Worm (Caenorhabditis elegans) whole organism, young adult: ENCODE results near the gene dgk-1.
A peak's percentile ranks its signal among the peaks of the same experiment; 100 is the strongest.

Source experiments
- C17E4.6 ChIP-seq: fragments of 200-800 bp; sonication (Bioruptor generic); IDR thresholded peaks from 2 replicates; pipeline ENCODE4 v1.3.6; 2022; ENCODE audit warnings: missing genetic modification reagents, missing genetic modification characterization, missing compliant biosample characterization
- F10E7.11 ChIP-seq: sonication (generic microtip); optimal IDR thresholded peaks from 2 replicates; lab custom pipeline; 2017; ENCODE audit warnings: mild to moderate bottlenecking, missing genetic modification characterization, moderate library complexity, missing compliant biosample characterization
- F37B4.10 ChIP-seq: fragments of 200-800 bp; sonication (Bioruptor generic); IDR thresholded peaks from 2 replicates; pipeline ENCODE4 v1.3.6; 2022; ENCODE audit warnings: missing genetic modification characterization, missing compliant biosample characterization
- F49E8.2 ChIP-seq: sonication (generic microtip); optimal IDR thresholded peaks from 3 replicates; lab custom pipeline; 2017; ENCODE audit warnings: missing genetic modification characterization, mild to moderate bottlenecking, missing compliant biosample characterization, antibody characterized with exemption, moderate library complexity; ENCODE audit not compliant: insufficient read depth
- F57C9.4 ChIP-seq: sonication (generic microtip); optimal IDR thresholded peaks from 2 replicates; lab custom pipeline; 2017; ENCODE audit warnings: mild to moderate bottlenecking, missing genetic modification characterization, missing compliant biosample characterization
- K12H6.12 ChIP-seq: fragments of 200-800 bp; sonication (Bioruptor generic); optimal IDR thresholded peaks from 2 replicates; lab custom pipeline; 2018; ENCODE audit warnings: mild to moderate bottlenecking, missing genetic modification characterization, missing compliant biosample characterization
- T26A5.8 ChIP-seq: sonication (generic microtip); optimal IDR thresholded peaks from 2 replicates; lab custom pipeline; 2016; ENCODE audit warnings: missing genetic modification characterization, missing compliant biosample characterization
- Y53F4B.3 ChIP-seq: fragments of 200-800 bp; sonication (Bioruptor generic); IDR thresholded peaks from 2 replicates; pipeline ENCODE4 v1.3.6; 2022; ENCODE audit warnings: missing genetic modification reagents, missing genetic modification characterization, missing compliant biosample characterization
- Y67H2A.10 ChIP-seq: fragments of 200-800 bp; sonication (Bioruptor generic); conservative IDR thresholded peaks from 2 replicates; pipeline ENCODE4 v1.3.6; 2022; ENCODE audit warnings: missing genetic modification reagents, missing genetic modification characterization, missing compliant biosample characterization
- aptf-2 ChIP-seq: fragments of 200-800 bp; sonication (Bioruptor generic); conservative IDR thresholded peaks from 2 replicates; pipeline ENCODE4 v1.3.6; 2022; ENCODE audit warnings: missing genetic modification reagents, missing genetic modification characterization, missing compliant biosample characterization
- atf-7 ChIP-seq: sonication (generic microtip); optimal IDR thresholded peaks from 2 replicates; lab custom pipeline; 2017; ENCODE audit warnings: mild to moderate bottlenecking, missing genetic modification characterization, missing compliant biosample characterization
- athp-1 ChIP-seq: sonication (generic microtip); optimal IDR thresholded peaks from 2 replicates; lab custom pipeline; 2017; ENCODE audit warnings: mild to moderate bottlenecking, missing genetic modification characterization, missing compliant biosample characterization
- cebp-2 ChIP-seq: fragments of 200-800 bp; sonication (Bioruptor generic); IDR thresholded peaks from 2 replicates; pipeline ENCODE4 v1.3.6; 2022; ENCODE audit warnings: missing genetic modification characterization, missing compliant biosample characterization
- dox-1 ChIP-seq: fragments of 200-800 bp; sonication (Bioruptor generic); IDR thresholded peaks from 2 replicates; pipeline ENCODE4 v1.3.6; 2022; ENCODE audit warnings: missing genetic modification reagents, missing genetic modification characterization, missing compliant biosample characterization
- egl-18 ChIP-seq: fragments of 200-800 bp; sonication (Bioruptor generic); IDR thresholded peaks from 2 replicates; pipeline ENCODE4 v1.3.6; 2022; ENCODE audit warnings: missing genetic modification reagents, missing genetic modification characterization, missing compliant biosample characterization
- ets-4 ChIP-seq: fragments of 200-800 bp; sonication (Bioruptor generic); optimal IDR thresholded peaks from 2 replicates; lab custom pipeline; 2018; ENCODE audit warnings: mild to moderate bottlenecking, missing genetic modification characterization, missing compliant biosample characterization
- hlh-12 ChIP-seq: sonication (generic microtip); optimal IDR thresholded peaks from 2 replicates; lab custom pipeline; 2016; ENCODE audit warnings: missing genetic modification characterization, missing compliant biosample characterization
- hmg-1.2 ChIP-seq: fragments of 200-800 bp; sonication (Bioruptor generic); IDR thresholded peaks from 2 replicates; pipeline ENCODE4 v1.3.6; 2022; ENCODE audit warnings: missing genetic modification reagents, missing genetic modification characterization, missing compliant biosample characterization
- hrde-1 ChIP-seq: sonication (generic microtip); optimal IDR thresholded peaks from 2 replicates; lab custom pipeline; 2016; ENCODE audit warnings: missing genetic modification characterization, mild to moderate bottlenecking, missing compliant biosample characterization, moderate library complexity, missing genotype, missing genetic modification reagents, borderline replicate concordance
- hsf-1 ChIP-seq: fragments of 200-800 bp; sonication (Bioruptor generic); IDR thresholded peaks from 2 replicates; pipeline ENCODE4 v1.3.6; 2022; ENCODE audit warnings: missing genetic modification reagents, missing genetic modification characterization, missing compliant biosample characterization
- lsl-1 ChIP-seq: fragments of 200-800 bp; sonication (Bioruptor generic); optimal IDR thresholded peaks from 2 replicates; lab custom pipeline; 2018; ENCODE audit warnings: mild to moderate bottlenecking, missing genetic modification characterization, moderate library complexity, missing compliant biosample characterization
- mcd-1 ChIP-seq: fragments of 200-800 bp; sonication (Bioruptor generic); IDR thresholded peaks from 2 replicates; pipeline ENCODE4 v1.3.6; 2022; ENCODE audit warnings: missing genetic modification reagents, missing genetic modification characterization, missing compliant biosample characterization
- mxl-1 ChIP-seq: sonication (generic microtip); optimal IDR thresholded peaks from 2 replicates; lab custom pipeline; 2016; ENCODE audit warnings: missing genetic modification characterization, missing compliant biosample characterization
- nfya-2 ChIP-seq: fragments of 200-800 bp; sonication (Bioruptor generic); IDR thresholded peaks from 2 replicates; pipeline ENCODE4 v1.3.6; 2022; ENCODE audit warnings: missing genetic modification reagents, missing genetic modification characterization, missing compliant biosample characterization
- nhr-120 ChIP-seq: fragments of 200-800 bp; sonication (Bioruptor generic); IDR thresholded peaks from 2 replicates; pipeline ENCODE4 v1.3.6; 2022; ENCODE audit warnings: missing genetic modification characterization, missing compliant biosample characterization
- pha-4 ChIP-seq: fragments of 150-350 bp; sonication (generic microtip); optimal IDR thresholded peaks from 2 replicates; lab custom pipeline; 2014; ENCODE audit warnings: missing biosample characterization, missing genetic modification reagents, missing genetic modification characterization
- rcor-1 ChIP-seq: fragments of 200-800 bp; sonication (Bioruptor generic); IDR thresholded peaks from 2 replicates; pipeline ENCODE4 v1.3.6; 2022; ENCODE audit warnings: missing genetic modification reagents, missing genetic modification characterization, missing compliant biosample characterization
- snpc-4 ChIP-seq, 5 experiments: fragments of 150-350 bp in 1 of 5; sonication (generic microtip) in 4 of 5; optimal IDR thresholded peaks; 2 replicates each; lab custom pipeline; 2014 to 2018; ENCODE audit warnings: missing genetic modification characterization in 5 of 5, missing biosample characterization in 3 of 5, antibody characterized with exemption in 2 of 5, mild to moderate bottlenecking in 2 of 5, missing compliant biosample characterization in 2 of 5, missing genotype in 2 of 5, moderate library complexity in 2 of 5, missing genetic modification reagents in 1 of 5
- somi-1 ChIP-seq: fragments of 200-800 bp; sonication (Bioruptor generic); optimal IDR thresholded peaks from 2 replicates; lab custom pipeline; 2018; ENCODE audit warnings: mild to moderate bottlenecking, missing genetic modification characterization, missing compliant biosample characterization
- sptf-2 ChIP-seq: fragments of 200-800 bp; sonication (Bioruptor generic); optimal IDR thresholded peaks from 2 replicates; lab custom pipeline; 2018; ENCODE audit warnings: mild to moderate bottlenecking, missing genetic modification characterization, missing compliant biosample characterization
- tlf-1 ChIP-seq: fragments of 200-800 bp; sonication (Bioruptor generic); optimal IDR thresholded peaks from 2 replicates; lab custom pipeline; 2018; ENCODE audit warnings: mild to moderate bottlenecking, missing genetic modification characterization, missing compliant biosample characterization
- unc-130 ChIP-seq: sonication (generic microtip); optimal IDR thresholded peaks from 2 replicates; lab custom pipeline; 2016; ENCODE audit warnings: missing genetic modification reagents, missing genetic modification characterization, missing compliant biosample characterization
- unc-62 ChIP-seq: fragments of 150-350 bp; optimal IDR thresholded peaks from 2 replicates; lab custom pipeline; 2014; ENCODE audit warnings: missing biosample characterization, missing genetic modification reagents, missing genetic modification characterization
- xnd-1 ChIP-seq: sonication (generic microtip); optimal IDR thresholded peaks from 2 replicates; lab custom pipeline; 2016; ENCODE audit warnings: missing genotype, missing genetic modification reagents, missing genetic modification characterization, missing compliant biosample characterization
- zfh-2 ChIP-seq: fragments of 200-800 bp; sonication (Bioruptor generic); conservative IDR thresholded peaks from 2 replicates; pipeline ENCODE4 v1.3.6; 2022; ENCODE audit warnings: missing genetic modification reagents, missing genetic modification characterization, missing compliant biosample characterization
- zim-3 ChIP-seq: sonication (generic microtip); optimal IDR thresholded peaks from 2 replicates; lab custom pipeline; 2017; ENCODE audit warnings: mild to moderate bottlenecking, missing genetic modification characterization, moderate library complexity, missing compliant biosample characterization
- ztf-26 ChIP-seq: sonication (generic microtip); optimal IDR thresholded peaks from 2 replicates; lab custom pipeline; 2017; ENCODE audit warnings: missing genetic modification characterization, missing compliant biosample characterization

Gene dgk-1

DNA sequence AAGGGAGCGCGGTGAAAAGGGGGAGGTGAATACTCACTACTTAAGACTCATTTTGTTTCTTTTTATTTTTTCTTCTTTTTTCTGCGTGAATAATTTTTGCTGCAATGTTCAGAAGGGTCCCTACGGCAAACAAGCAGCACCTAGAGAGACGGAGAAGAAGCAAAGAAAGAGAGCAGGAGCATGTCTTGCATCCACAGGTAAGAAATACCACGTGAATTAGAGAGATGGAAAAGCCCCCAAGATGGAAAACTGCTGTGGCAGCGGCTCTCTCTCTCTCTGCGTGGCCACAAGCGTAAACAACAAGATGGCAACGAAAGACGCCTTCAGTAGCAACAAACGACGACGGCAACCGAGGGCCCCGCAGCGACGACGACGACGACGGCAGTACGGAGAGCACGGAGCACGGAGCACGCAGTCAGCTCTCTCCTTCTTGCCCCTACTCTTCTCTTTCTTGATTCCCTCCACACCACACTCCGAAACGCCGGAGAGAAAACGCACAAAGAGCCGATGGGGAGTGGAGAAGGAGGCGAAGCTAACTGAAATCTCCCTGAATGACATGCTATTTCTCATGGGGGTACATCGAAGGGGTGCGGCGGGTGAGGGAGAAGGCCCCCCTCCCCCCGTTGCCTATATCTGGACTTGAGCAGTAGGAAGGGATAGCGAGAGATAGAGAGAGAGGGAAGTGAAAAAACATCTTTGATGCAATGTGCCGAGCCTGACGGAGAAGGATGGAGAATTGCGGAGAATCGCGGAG is 1.6 kb upstream of the dgk-1 start (continued):
- TF ChIP-seq aptf-2, result no peak

DNA sequence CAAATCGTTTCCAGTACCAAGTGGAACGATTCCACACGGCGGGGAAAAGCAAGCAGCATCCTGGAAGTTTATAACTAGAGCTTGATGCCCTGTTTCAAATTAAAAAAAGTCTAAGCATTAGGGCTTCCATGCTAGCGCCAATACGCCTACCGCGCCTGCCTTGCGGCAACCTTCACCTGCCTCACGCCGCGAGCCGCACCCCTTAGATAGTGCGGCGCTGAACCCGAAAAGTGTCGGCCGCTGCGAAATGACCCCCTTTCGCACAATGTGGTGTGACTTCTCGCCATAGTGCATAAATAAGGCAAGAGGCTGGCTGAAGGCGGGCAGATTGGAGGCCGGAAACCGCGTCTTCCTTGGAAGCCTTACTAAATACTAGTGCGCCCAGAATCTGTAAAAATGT is 4.8 kb downstream of the dgk-1 start:
- TF ChIP-seq C17E4.6 (GFP tag; lab: Robert Waterston, UW) (no peak), nfya-2 (0 out of 2 replicates have a peak, but pooled peaks have one; percentile 43), hmg-1.2 (GFP tag; lab: Robert Waterston, UW) (no peak), dox-1 (0 out of 2 replicates have a peak, but pooled peaks have one; percentile 20), sptf-2 (GFP tag; lab: Kevin White, UChicago) (no peak), snpc-4 (GFP tag; optimal IDR thresholded peaks at IDR 0.05; lab: Kevin White, UChicago) (peak; percentile 61), snpc-4 (tag; optimal IDR thresholded peaks at IDR 0.05; lab: Kevin White, UChicago) (peak; percentile 37 to 87 (median 72)), zim-3 (tag; lab: Kevin White, UChicago) (peak; percentile 37), pha-4 (tag; lab: Kevin White, UChicago) (no peak), zfh-2 (GFP tag; lab: Robert Waterston, UW) (peak; percentile 90), mcd-1 (GFP tag; lab: Robert Waterston, UW) (0 out of 2 replicates have a peak, but pooled peaks have one; percentile 16), F10E7.11 (tag; lab: Kevin White, UChicago) (no peak), Y67H2A.10 (GFP tag; lab: Robert Waterston, UW) (no peak), egl-18 (0 out of 2 replicates have a peak, but pooled peaks have one; percentile 11), athp-1 (tag; lab: Kevin White, UChicago) (no peak)
- TF ChIP-seq, all 124 proteins: peak for 7

DNA sequence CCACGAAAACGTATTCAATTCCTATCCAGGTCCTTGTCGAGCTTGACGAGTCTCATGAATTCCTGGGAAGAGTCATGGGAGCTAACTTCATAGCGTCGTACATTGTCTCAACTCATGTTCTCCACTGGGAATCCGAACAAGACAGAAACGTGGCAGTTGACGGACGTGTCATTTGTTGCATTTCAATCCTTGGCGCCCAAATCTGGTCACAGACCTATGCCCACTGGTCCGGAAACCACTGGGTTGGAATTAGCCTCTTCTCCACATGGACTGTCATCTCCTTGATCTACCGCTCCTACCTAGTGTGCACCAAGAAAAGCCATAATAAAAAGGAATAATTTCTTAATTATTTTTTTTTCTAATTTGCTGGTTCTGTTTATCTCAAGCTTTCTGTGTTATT is 8.7 kb downstream of the dgk-1 start:
- 0 out of 2 replicates have a peak, but pooled peaks have one; percentile 56 for TF ChIP-seq nhr-120
- no peak for TF ChIP-seq unc-130 (GFP tag; lab: Kevin White, UChicago)

DNA sequence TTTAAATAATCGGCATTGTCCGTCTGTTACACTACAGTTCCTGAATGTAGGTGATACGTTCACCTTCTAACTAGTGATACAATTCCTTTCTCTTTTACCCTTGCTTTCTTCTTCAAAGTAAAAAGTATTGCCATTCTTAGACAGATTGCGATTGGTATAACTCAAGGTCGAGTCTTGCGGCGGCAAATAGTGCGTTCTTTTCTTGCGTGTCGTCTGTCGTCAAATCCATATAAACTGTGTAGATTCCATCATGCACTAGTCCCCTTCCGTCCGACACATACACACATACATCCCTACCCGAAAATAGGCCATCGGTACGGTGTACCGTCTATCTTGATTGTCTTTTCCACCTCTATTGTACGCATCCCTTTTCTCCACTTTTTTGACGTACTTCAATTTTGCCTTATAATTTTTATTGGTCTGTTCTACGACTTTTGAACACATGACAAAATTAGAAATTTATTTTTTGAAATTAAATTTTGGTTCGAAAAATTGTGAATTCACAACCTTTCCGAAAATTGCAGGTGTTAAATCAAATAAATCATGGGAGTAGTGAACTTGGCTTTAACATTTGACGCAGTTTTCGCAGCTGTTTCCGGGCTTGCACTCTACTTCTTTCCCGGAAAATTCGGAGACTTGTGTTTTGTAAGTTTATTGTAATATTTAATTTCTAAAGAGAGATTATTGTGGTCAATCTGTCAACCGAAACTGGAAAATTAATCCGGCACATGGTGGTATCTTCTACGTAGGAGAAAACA is 10.8 kb downstream of the dgk-1 start, which contains the start of gene C44C1.1:
Gene C44C1.1 (plus strand): TSS at position 525 of the 758 bp plus-strand sequence.
- TF ChIP-seq F49E8.2 (no peak), somi-1 (GFP tag; lab: Kevin White, UChicago) (no peak)

- TF ChIP-seq dox-1, result peak; percentile 62
- no peak for TF ChIP-seq hlh-12 (tag; lab: Kevin White, UChicago)
- no peak for TF ChIP-seq hsf-1 (GFP tag; lab: Robert Waterston, UW)
- TF ChIP-seq F37B4.10 (GFP tag; lab: Robert Waterston, UW), result no peak
- TF ChIP-seq Y53F4B.3 (GFP tag; lab: Robert Waterston, UW), result no peak
- TF ChIP-seq xnd-1 (tag; lab: Kevin White, UChicago), result no peak
- peak; percentile 63 for TF ChIP-seq atf-7 (tag; lab: Kevin White, UChicago)
- no peak for TF ChIP-seq K12H6.12 (tag; lab: Kevin White, UChicago)
- no peak for TF ChIP-seq hrde-1 (tag; lab: Kevin White, UChicago)
- TF ChIP-seq lsl-1 (GFP tag; lab: Kevin White, UChicago), result no peak
- peak; percentile 44 for TF ChIP-seq tlf-1
- no peak for TF ChIP-seq rcor-1 (GFP tag; lab: Robert Waterston, UW)
- TF ChIP-seq pha-4 (tag; lab: Kevin White, UChicago), result peak; percentile 81
- TF ChIP-seq F57C9.4 (tag; lab: Kevin White, UChicago), result no peak
- peak; percentile 66 for TF ChIP-seq unc-62 (GFP tag; lab: Kevin White, UChicago)
- TF ChIP-seq ets-4, result peak; percentile 82
- no peak for TF ChIP-seq mxl-1 (tag; lab: Kevin White, UChicago)
- TF ChIP-seq snpc-4 (GFP tag; optimal IDR thresholded peaks at IDR 0.05; lab: Kevin White, UChicago), result no peak
- TF ChIP-seq snpc-4 (tag; optimal IDR thresholded peaks at IDR 0.05; lab: Kevin White, UChicago), result no peak
- no peak for TF ChIP-seq T26A5.8 (tag; lab: Kevin White, UChicago)
- no peak for TF ChIP-seq cebp-2
- peak; percentile 19 for TF ChIP-seq ztf-26 (tag; lab: Kevin White, UChicago)
Measured at ce11 chrX:977958-978686, 13.1 kb downstream of the dgk-1 start, which contains the start of gene abhd-3.2. Gene abhd-3.2, minus strand, starts transcription at chrX:978008.
